Fruit fly (Drosophila melanogaster) whole organism, embryonic: ENCODE data around the gene CG2147.
A peak's percentile ranks its signal among the peaks of the same experiment; 100 is the strongest.

Experiments
- Atf-2 ChIP-seq: fragments of 200-800 bp; sonication (Bioruptor generic); optimal IDR thresholded peaks from 2 replicates; lab custom pipeline; 2016; ENCODE audit warnings: missing biosample characterization, missing genetic modification characterization
- CG10274 ChIP-seq: fragments of 200-800 bp; sonication (Bioruptor generic); optimal IDR thresholded peaks from 3 replicates; lab custom pipeline; 2017; ENCODE audit warnings: missing biosample characterization, mild to moderate bottlenecking, missing genetic modification characterization
- CG10366 ChIP-seq: fragments of 200-800 bp; sonication (Bioruptor generic); IDR thresholded peaks from 2 replicates; pipeline ENCODE4 v1.3.6; 2022; ENCODE audit warnings: missing biosample characterization, missing genetic modification characterization
- CG11398 ChIP-seq: fragments of 200-800 bp; sonication (Bioruptor generic); optimal IDR thresholded peaks from 2 replicates; lab custom pipeline; 2016; ENCODE audit warnings: missing biosample characterization, missing genetic modification characterization
- CG12769 ChIP-seq: fragments of 200-800 bp; sonication (Bioruptor generic); optimal IDR thresholded peaks from 2 replicates; lab custom pipeline; 2019; ENCODE audit warnings: missing biosample characterization, mild to moderate bottlenecking, missing genetic modification characterization, moderate library complexity
- CG1647 ChIP-seq: fragments of 200-800 bp; sonication (Bioruptor generic); optimal IDR thresholded peaks from 3 replicates; lab custom pipeline; 2016; ENCODE audit warnings: missing biosample characterization, missing genetic modification characterization
- CG17385 ChIP-seq: fragments of 200-800 bp; sonication (Bioruptor generic); optimal IDR thresholded peaks from 3 replicates; lab custom pipeline; 2018; ENCODE audit warnings: missing biosample characterization, mild to moderate bottlenecking, missing genetic modification characterization
- CG17912 ChIP-seq: fragments of 200-800 bp; sonication (Bioruptor generic); optimal IDR thresholded peaks from 2 replicates; lab custom pipeline; 2018; ENCODE audit warnings: missing biosample characterization, mild to moderate bottlenecking, missing genetic modification characterization
- CG2120 ChIP-seq: fragments of 200-800 bp; sonication (Bioruptor generic); optimal IDR thresholded peaks from 3 replicates; lab custom pipeline; 2016; ENCODE audit warnings: missing biosample characterization, missing genetic modification characterization
- CG3065 ChIP-seq: fragments of 200-800 bp; sonication (Bioruptor generic); optimal IDR thresholded peaks from 2 replicates; lab custom pipeline; 2016; ENCODE audit warnings: missing biosample characterization, missing genetic modification characterization
- CG3163 ChIP-seq: fragments of 200-800 bp; sonication (Bioruptor generic); optimal IDR thresholded peaks from 3 replicates; lab custom pipeline; 2016; ENCODE audit warnings: missing biosample characterization, missing genetic modification characterization
- CG34224 ChIP-seq: fragments of 200-800 bp; sonication (Bioruptor generic); IDR thresholded peaks from 3 replicates; pipeline ENCODE4 v1.3.6; 2022; ENCODE audit warnings: missing biosample characterization, missing genetic modification characterization; ENCODE audit not compliant: partially characterized antibody
- CG42726 ChIP-seq: fragments of 200-800 bp; sonication (Bioruptor generic); IDR thresholded peaks from 2 replicates; pipeline ENCODE4 v1.3.6; 2022; ENCODE audit warnings: missing biosample characterization, missing genetic modification characterization; ENCODE audit not compliant: partially characterized antibody
- CG4617 ChIP-seq: fragments of 200-800 bp; sonication (Bioruptor generic); optimal IDR thresholded peaks from 3 replicates; lab custom pipeline; 2016; ENCODE audit warnings: missing biosample characterization, missing genetic modification characterization, borderline replicate concordance
- CG5953 ChIP-seq: fragments of 200-800 bp; sonication (Bioruptor generic); IDR thresholded peaks from 2 replicates; pipeline ENCODE4 v1.3.6; 2022; ENCODE audit warnings: missing biosample characterization, missing genetic modification characterization
- CG6791 ChIP-seq: fragments of 200-800 bp; sonication (Bioruptor generic); IDR thresholded peaks from 3 replicates; pipeline ENCODE4 v1.3.6; 2022; ENCODE audit warnings: missing biosample characterization, missing genetic modification characterization; ENCODE audit not compliant: partially characterized antibody
- CG8281 ChIP-seq: fragments of 200-800 bp; sonication (Bioruptor generic); optimal IDR thresholded peaks from 2 replicates; lab custom pipeline; 2018; ENCODE audit warnings: missing biosample characterization, mild to moderate bottlenecking, missing genetic modification characterization, moderate library complexity
- CoRest ChIP-seq: fragments of 200-800 bp; sonication (Bioruptor generic); optimal IDR thresholded peaks from 3 replicates; lab custom pipeline; 2018; ENCODE audit warnings: missing biosample characterization, mild to moderate bottlenecking, missing genetic modification characterization, moderate library complexity
- D19A ChIP-seq: fragments of 200-800 bp; optimal IDR thresholded peaks from 3 replicates; lab custom pipeline; 2019; ENCODE audit warnings: missing biosample characterization, mild to moderate bottlenecking, missing genetic modification characterization, moderate library complexity
- Dip2 ChIP-seq: fragments of 200-800 bp; sonication (Bioruptor generic); IDR thresholded peaks from 2 replicates; pipeline ENCODE4 v1.3.6; 2022; ENCODE audit warnings: missing biosample characterization, missing genetic modification characterization
- Dip3 ChIP-seq: fragments of 200-800 bp; sonication (Bioruptor generic); optimal IDR thresholded peaks from 3 replicates; lab custom pipeline; 2016; ENCODE audit warnings: missing biosample characterization, missing genetic modification characterization
- Sry-β ChIP-seq: fragments of 200-800 bp; sonication (Bioruptor generic); optimal IDR thresholded peaks from 2 replicates; lab custom pipeline; 2018; ENCODE audit warnings: missing biosample characterization, mild to moderate bottlenecking, missing genetic modification characterization, moderate library complexity
- Trl ChIP-seq, 3 experiments: fragments of >200 bp in 2 of 3; fragments of 200-800 bp in 1 of 3; sonication (Bioruptor generic) in 1 of 3; optimal IDR thresholded peaks; 2 replicates in 1 of 3; 3 replicates in 2 of 3; lab custom pipeline; 2016 to 2017; ENCODE audit warnings: missing biosample characterization in 1 of 3, missing genetic modification characterization in 1 of 3
- Vsx1 ChIP-seq: fragments of 200-800 bp; sonication (Bioruptor generic); optimal IDR thresholded peaks from 2 replicates; lab custom pipeline; 2017; ENCODE audit warnings: missing biosample characterization, mild to moderate bottlenecking, missing genetic modification characterization, missing genetic modification reagents
- bigmax ChIP-seq: fragments of 200-800 bp; sonication (Bioruptor generic); optimal IDR thresholded peaks from 2 replicates; lab custom pipeline; 2018; ENCODE audit warnings: missing biosample characterization, mild to moderate bottlenecking, missing genetic modification characterization
- bsh ChIP-seq, 2 experiments: fragments of 200-800 bp; sonication (Bioruptor generic); optimal IDR thresholded peaks; 2 replicates each; lab custom pipeline; 2017 to 2018; ENCODE audit warnings: mild to moderate bottlenecking in 2 of 2, missing biosample characterization in 2 of 2, missing genetic modification characterization in 2 of 2, moderate library complexity in 1 of 2
- crol ChIP-seq: fragments of 200-800 bp; sonication (Bioruptor generic); IDR thresholded peaks from 2 replicates; pipeline ENCODE4 v1.3.6; 2022; ENCODE audit warnings: missing biosample characterization, missing genetic modification characterization
- dpn ChIP-seq, 2 experiments: fragments of 200-800 bp; sonication (Bioruptor generic); optimal IDR thresholded peaks; 3 replicates each; lab custom pipeline; 2016; ENCODE audit warnings: missing biosample characterization in 2 of 2, missing genetic modification characterization in 2 of 2
- esg ChIP-seq: fragments of 200-800 bp; sonication (Bioruptor generic); conservative IDR thresholded peaks from 2 replicates; pipeline ENCODE4 v1.3.6; 2022; ENCODE audit warnings: missing biosample characterization, missing genetic modification characterization
- gem ChIP-seq: fragments of 200-800 bp; sonication (Bioruptor generic); optimal IDR thresholded peaks from 2 replicates; lab custom pipeline; 2019; ENCODE audit warnings: missing biosample characterization, mild to moderate bottlenecking, missing genetic modification characterization, moderate library complexity
- grn ChIP-seq: fragments of 200-800 bp; sonication (Bioruptor generic); optimal IDR thresholded peaks from 3 replicates; lab custom pipeline; 2017; ENCODE audit warnings: missing biosample characterization, missing genetic modification characterization
- gsb-n ChIP-seq: fragments of 200-800 bp; sonication (Bioruptor generic); optimal IDR thresholded peaks from 3 replicates; lab custom pipeline; 2018; ENCODE audit warnings: missing biosample characterization, mild to moderate bottlenecking, missing genetic modification characterization
- jigr1 ChIP-seq: fragments of 200-800 bp; sonication (Bioruptor generic); IDR thresholded peaks from 3 replicates; pipeline ENCODE4 v1.3.6; 2022; ENCODE audit warnings: missing biosample characterization, missing genetic modification characterization
- kni ChIP-seq: fragments of 200-800 bp; sonication (Bioruptor generic); optimal IDR thresholded peaks from 3 replicates; lab custom pipeline; 2017; ENCODE audit warnings: mild to moderate bottlenecking, missing biosample characterization, missing genetic modification reagents, missing genetic modification characterization
- lola ChIP-seq, 3 experiments: fragments of >200 bp in 2 of 3; fragments of 200-800 bp in 1 of 3; sonication (Bioruptor generic) in 1 of 3; optimal IDR thresholded peaks; 2 replicates each; lab custom pipeline; 2017 to 2019; ENCODE audit warnings: missing biosample characterization in 3 of 3, missing genetic modification characterization in 3 of 3, mild to moderate bottlenecking in 1 of 3, moderate library complexity in 1 of 3
- oc ChIP-seq: fragments of 200-800 bp; sonication (Bioruptor generic); optimal IDR thresholded peaks from 2 replicates; lab custom pipeline; 2018; ENCODE audit warnings: missing biosample characterization, mild to moderate bottlenecking, missing genetic modification characterization, moderate library complexity
- pan ChIP-seq, 4 experiments: fragments of >200 bp in 3 of 4; fragments of 200-800 bp in 1 of 4; sonication (Bioruptor generic) in 1 of 4; optimal IDR thresholded peaks in 3 of 4; IDR thresholded peaks in 1 of 4; 2 replicates each; pipeline versions ENCODE4 v1.3.6 to Lab custom; 2017 to 2022; ENCODE audit warnings: missing biosample characterization in 2 of 4, missing genetic modification characterization in 2 of 4, mixed read lengths in 1 of 4
- peb ChIP-seq: fragments of 200-800 bp; sonication (Bioruptor generic); IDR thresholded peaks from 2 replicates; pipeline ENCODE4 v1.3.6; 2022; ENCODE audit warnings: missing biosample characterization, missing genetic modification characterization
- pros ChIP-seq: fragments of 200-800 bp; sonication (Bioruptor generic); optimal IDR thresholded peaks from 3 replicates; lab custom pipeline; 2019; ENCODE audit warnings: missing biosample characterization, mild to moderate bottlenecking, missing genetic modification characterization, moderate library complexity
- ranshi ChIP-seq: fragments of 200-800 bp; sonication (Bioruptor generic); IDR thresholded peaks from 2 replicates; pipeline ENCODE4 v1.3.6; 2022; ENCODE audit warnings: missing biosample characterization, missing genetic modification characterization
- row ChIP-seq: fragments of 200-800 bp; sonication (Bioruptor generic); IDR thresholded peaks from 3 replicates; pipeline ENCODE4 v1.3.6; 2022; ENCODE audit warnings: missing biosample characterization, missing genetic modification characterization
- sd ChIP-seq: fragments of 200-800 bp; sonication (Bioruptor generic); optimal IDR thresholded peaks from 3 replicates; lab custom pipeline; 2018; ENCODE audit warnings: missing biosample characterization, mild to moderate bottlenecking, missing genetic modification characterization, moderate library complexity
- vfl ChIP-seq: fragments of 200-800 bp; sonication (Bioruptor generic); optimal IDR thresholded peaks from 2 replicates; lab custom pipeline; 2016; ENCODE audit warnings: missing biosample characterization, missing genetic modification characterization
- vvl ChIP-seq: fragments of 200-800 bp; sonication (Bioruptor generic); IDR thresholded peaks from 2 replicates; pipeline ENCODE4 v1.3.6; 2022; ENCODE audit warnings: missing biosample characterization, missing genetic modification characterization
- z ChIP-seq: fragments of 200-800 bp; sonication (Bioruptor generic); IDR thresholded peaks from 3 replicates; pipeline ENCODE4 v1.3.6; 2022; ENCODE audit warnings: missing biosample characterization, missing genetic modification characterization
- zen ChIP-seq: fragments of 200-800 bp; sonication (Bioruptor generic); optimal IDR thresholded peaks from 3 replicates; lab custom pipeline; 2018; ENCODE audit warnings: missing biosample characterization, mild to moderate bottlenecking, missing genetic modification characterization, moderate library complexity

Gene CG2147

dm6 chrX:8214017-8214416, 26.5 kb upstream of the CG2147 start (continued):
- TF ChIP-seq CG3065 (GFP tag; lab: Kevin White, UChicago) (no peak), oc (tag; lab: Kevin White, UChicago) (no peak), CG12769 (no peak), grn (GFP tag; lab: Kevin White, UChicago) (peak; percentile 48), Dip3 (GFP tag; lab: Kevin White, UChicago) (no peak), gem (tag; lab: Kevin White, UChicago) (no peak), jigr1 (GFP tag; lab: Robert Waterston, UW) (no peak), gsb-n (tag; lab: Kevin White, UChicago) (no peak), CG17912 (GFP tag; lab: Kevin White, UChicago) (no peak), CG6791 (no peak), Vsx1 (GFP tag; lab: Kevin White, UChicago) (peak; percentile 17), Trl (optimal IDR thresholded peaks at IDR 0.05; lab: Kevin White, UChicago) (peak; percentile 83 to 84), Trl (GFP tag; optimal IDR thresholded peaks at IDR 0.05; lab: Kevin White, UChicago) (no peak), ranshi (GFP tag; lab: Robert Waterston, UW) (no peak), CG3163 (GFP tag; lab: Kevin White, UChicago) (peak; percentile 37), vfl (GFP tag; lab: Kevin White, UChicago) (no peak)

- TF ChIP-seq kni (GFP tag; lab: Kevin White, UChicago) (peak; percentile 40), CG1647 (no peak), Sry-β (no peak), D19A (tag; lab: Kevin White, UChicago) (peak; percentile 72), CG42726 (GFP tag; lab: Robert Waterston, UW) (no peak), zen (tag; lab: Kevin White, UChicago) (peak; percentile 56), CG34224 (GFP tag; lab: Robert Waterston, UW) (no peak), CG17385 (GFP tag; lab: Kevin White, UChicago) (peak; percentile 84), esg (GFP tag; lab: Robert Waterston, UW) (no peak), bigmax (GFP tag; lab: Kevin White, UChicago) (no peak), z (0 out of 3 replicates have a peak, but pooled peaks have one; percentile 58), row (GFP tag; lab: Robert Waterston, UW) (no peak), CG10274 (GFP tag; lab: Kevin White, UChicago) (peak; percentile 53), dpn (GFP tag; optimal IDR thresholded peaks at IDR 0.05; lab: Kevin White, UChicago) (no peak), pros (GFP tag; lab: Kevin White, UChicago) (peak; percentile 85), jigr1 (GFP tag; lab: Robert Waterston, UW) (no peak), CG8281 (tag; lab: Kevin White, UChicago) (no peak), Trl (optimal IDR thresholded peaks at IDR 0.05; lab: Kevin White, UChicago) (peak; percentile 40 to 77), Trl (GFP tag; optimal IDR thresholded peaks at IDR 0.05; lab: Kevin White, UChicago) (no peak), CG5953 (GFP tag; lab: Robert Waterston, UW) (no peak), sd (tag; lab: Kevin White, UChicago) (peak; percentile 26), pan (optimal IDR thresholded peaks at IDR 0.05; lab: Kevin White, UChicago) (no peak), pan (GFP tag; optimal IDR thresholded peaks at IDR 0.05 in 1 of 2, IDR thresholded peaks at IDR 0.05 in 1 of 2) (no peak), CG11398 (no peak), CG2120 (GFP tag; lab: Kevin White, UChicago) (no peak), CoRest (tag; lab: Kevin White, UChicago) (no peak), vvl (GFP tag; lab: Robert Waterston, UW) (no peak), bsh (GFP tag; optimal IDR thresholded peaks at IDR 0.05; lab: Kevin White, UChicago) (peak in 1 of 2 experiments; percentile 62), gem (tag; lab: Kevin White, UChicago) (peak; percentile 4), CG10366 (GFP tag; lab: Robert Waterston, UW) (no peak), Dip2 (GFP tag; lab: Robert Waterston, UW) (no peak), peb (GFP tag; lab: Robert Waterston, UW) (no peak), Atf-2 (GFP tag; lab: Kevin White, UChicago) (no peak), crol (no peak), lola (GFP tag; optimal IDR thresholded peaks at IDR 0.05; lab: Kevin White, UChicago) (peak in 1 of 3 experiments; percentile 24), CG4617 (no peak)
Observed at dm6 chrX:8215094-8215854, 25.2 kb upstream of the CG2147 start.
